Fruit fly (Drosophila melanogaster): ENCODE data around the gene CG16825.
A peak's percentile ranks its signal among the peaks of the same experiment; 100 is the strongest.

The CG16825 gene

DNA sequence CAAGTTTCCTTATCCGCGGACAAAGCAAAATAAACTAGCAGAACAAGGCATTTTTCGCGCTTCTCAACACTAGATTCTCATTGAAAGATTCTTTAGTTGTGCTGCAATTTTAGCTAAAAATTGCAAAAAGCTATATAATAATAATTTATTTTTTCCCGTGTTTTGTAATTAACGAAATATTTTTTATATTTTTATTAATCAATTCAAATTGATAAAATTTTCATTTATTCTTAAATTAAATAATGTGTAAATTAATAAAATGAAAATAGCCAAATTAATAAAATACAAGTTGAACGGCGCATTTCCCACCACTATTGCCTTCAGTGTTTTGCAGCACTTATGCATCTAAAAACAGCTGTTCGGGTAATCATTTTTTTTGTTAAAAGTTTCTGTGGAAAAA, 18.1 kb upstream of the CG16825 start, which contains the start of the genes Drep4 and Uvrag (continued):
- no peak for TF ChIP-seq ase (GFP tag; IDR thresholded peaks at IDR 0.05)
- TF ChIP-seq HmgZ (tag; optimal IDR thresholded peaks at IDR 0.05) = peak; percentile 50
- TF ChIP-seq unpg (GFP tag; optimal IDR thresholded peaks at IDR 0.05) = no peak
- peak; percentile 51 for TF ChIP-seq fd3F (GFP tag; optimal IDR thresholded peaks at IDR 0.05)
- peak; percentile 75 for TF ChIP-seq Sox100B (GFP tag; optimal IDR thresholded peaks at IDR 0.05)
- TF ChIP-seq Ravus (GFP tag; IDR thresholded peaks at IDR 0.05) = no peak; the same call in 1 of the 2 replicates
- TF ChIP-seq ham (GFP tag; IDR thresholded peaks at IDR 0.05) = no peak
- TF ChIP-seq Usf (GFP tag; optimal IDR thresholded peaks at IDR 0.05) = peak; percentile 7
- TF ChIP-seq Blimp-1 (GFP tag; optimal IDR thresholded peaks at IDR 0.05) = peak; percentile 56
- TF ChIP-seq CG4282 (GFP tag; optimal IDR thresholded peaks at IDR 0.05) = no peak
- TF ChIP-seq Hr39 (optimal IDR thresholded peaks at IDR 0.05) = no peak
- no peak for TF ChIP-seq CG2678 (tag; optimal IDR thresholded peaks at IDR 0.05)
- no peak for TF ChIP-seq Opbp (GFP tag; IDR thresholded peaks at IDR 0.05; ENCODE audit: partially characterized antibody)
- no peak for TF ChIP-seq CG13287 (GFP tag; IDR thresholded peaks at IDR 0.05; ENCODE audit: partially characterized antibody)
- no peak for TF ChIP-seq sim (GFP tag; IDR thresholded peaks at IDR 0.05)
- no peak for TF ChIP-seq CG15011 (GFP tag; optimal IDR thresholded peaks at IDR 0.05)
- no peak for TF ChIP-seq wdn (GFP tag; IDR thresholded peaks at IDR 0.05)
- TF ChIP-seq cwo (GFP tag; optimal IDR thresholded peaks at IDR 0.05) = no peak
- TF ChIP-seq CG12219 (GFP tag; optimal IDR thresholded peaks at IDR 0.05) = no peak
- no peak for TF ChIP-seq fru (optimal IDR thresholded peaks at IDR 0.05)
- no peak for TF ChIP-seq Dp (GFP tag; optimal IDR thresholded peaks at IDR 0.05)
- no peak for TF ChIP-seq Lpt (GFP tag; optimal IDR thresholded peaks at IDR 0.05)
- no peak for TF ChIP-seq jing (GFP tag; optimal IDR thresholded peaks at IDR 0.05)
- no peak for TF ChIP-seq Hmx (GFP tag; optimal IDR thresholded peaks at IDR 0.05)
- no peak for TF ChIP-seq CG7271 (tag; optimal IDR thresholded peaks at IDR 0.05)
- TF ChIP-seq NK7.1 (GFP tag; optimal IDR thresholded peaks at IDR 0.05) = no peak
- TF ChIP-seq CG14441 (GFP tag; IDR thresholded peaks at IDR 0.05) = no peak; the same call in 1 of the 2 replicates
- TF ChIP-seq HLH54F (GFP tag; optimal IDR thresholded peaks at IDR 0.05) = no peak
- TF ChIP-seq CG8388 (GFP tag; optimal IDR thresholded peaks at IDR 0.05) = peak; percentile 50
- TF ChIP-seq CG34224 (GFP tag; IDR thresholded peaks at IDR 0.05; ENCODE audit: partially characterized antibody) = no peak
- TF ChIP-seq Sin3A (optimal IDR thresholded peaks at IDR 0.05) = no peak
- TF ChIP-seq CG10543 (GFP tag; optimal IDR thresholded peaks at IDR 0.05) = no peak
- TF ChIP-seq pho (GFP tag; optimal IDR thresholded peaks at IDR 0.05) = peak; percentile 1
- peak; percentile 35 for TF ChIP-seq Lhr (GFP tag; optimal IDR thresholded peaks at IDR 0.05)
- TF ChIP-seq CG18011 (GFP tag; optimal IDR thresholded peaks at IDR 0.05) = no peak
- peak; percentile 50 for TF ChIP-seq zfh2 (GFP tag; optimal IDR thresholded peaks at IDR 0.05)
- TF ChIP-seq Sox102F (GFP tag; optimal IDR thresholded peaks at IDR 0.05) = peak; percentile 64
- TF ChIP-seq CG12236 (GFP tag; optimal IDR thresholded peaks at IDR 0.05) = no peak
- peak; percentile 32; the same call in 1 of the 2 replicates for TF ChIP-seq esg (GFP tag; conservative IDR thresholded peaks at IDR 0.05)
- no peak for TF ChIP-seq Tbp (GFP tag; optimal IDR thresholded peaks at IDR 0.05)
- no peak for TF ChIP-seq usp (GFP tag; optimal IDR thresholded peaks at IDR 0.05)
- peak; percentile 62 for TF ChIP-seq CG9437 (GFP tag; optimal IDR thresholded peaks at IDR 0.05)
- TF ChIP-seq luna (GFP tag; optimal IDR thresholded peaks at IDR 0.05) = no peak
- TF ChIP-seq CG7839 (tag; optimal IDR thresholded peaks at IDR 0.05) = no peak
- peak; percentile 68 for TF ChIP-seq CG10979 (tag; optimal IDR thresholded peaks at IDR 0.05)
- no peak for TF ChIP-seq Vsx1 (GFP tag; optimal IDR thresholded peaks at IDR 0.05)
- no peak for TF ChIP-seq Bdp1 (GFP tag; optimal IDR thresholded peaks at IDR 0.05)
- no peak for TF ChIP-seq chinmo (GFP tag; IDR thresholded peaks at IDR 0.05; ENCODE audit: partially characterized antibody)
- peak; percentile 51 for TF ChIP-seq CG12104 (GFP tag; optimal IDR thresholded peaks at IDR 0.05)
- no peak for TF ChIP-seq Antp (GFP tag; optimal IDR thresholded peaks at IDR 0.05)
- TF ChIP-seq MBD-R2 (GFP tag; IDR thresholded peaks at IDR 0.05) = peak; percentile 72
- TF ChIP-seq CG9817 (tag; optimal IDR thresholded peaks at IDR 0.05) = peak; percentile 71
